Worm (Caenorhabditis elegans) whole organism, L2 larva: Measurements from ENCODE around the gene let-716.

ENCODE experiments used
- C34F6.9 ChIP-seq: fragments of 150-350 bp; optimal IDR thresholded peaks from 2 replicates; lab custom pipeline; 2014; ENCODE audit warnings: missing biosample characterization, missing genetic modification characterization
- F13H6.1 ChIP-seq: sonication (generic microtip); optimal IDR thresholded peaks from 2 replicates; lab custom pipeline; 2016; ENCODE audit warnings: missing genetic modification characterization, missing compliant biosample characterization
- R02D3.7 ChIP-seq: fragments of 150-350 bp; optimal IDR thresholded peaks from 2 replicates; lab custom pipeline; 2014; ENCODE audit warnings: missing biosample characterization, missing genetic modification characterization
- Y55F3AM.14 ChIP-seq: fragments of 200-800 bp; sonication (Bioruptor generic); optimal IDR thresholded peaks from 2 replicates; lab custom pipeline; 2018; ENCODE audit warnings: mild to moderate bottlenecking, missing genetic modification characterization, missing compliant biosample characterization
- ZK546.5 ChIP-seq: sonication (generic microtip); optimal IDR thresholded peaks from 2 replicates; lab custom pipeline; 2017; ENCODE audit warnings: missing biosample characterization, missing genetic modification characterization
- alr-1 ChIP-seq: fragments of 150-350 bp; optimal IDR thresholded peaks from 2 replicates; lab custom pipeline; 2014; ENCODE audit warnings: missing biosample characterization, missing genetic modification characterization
- aly-2 ChIP-seq: fragments of 150-350 bp; optimal IDR thresholded peaks from 2 replicates; lab custom pipeline; 2014; ENCODE audit warnings: missing biosample characterization, missing genetic modification characterization
- ama-1 ChIP-seq: fragments of 150-350 bp; optimal IDR thresholded peaks from 2 replicates; lab custom pipeline; 2018; ENCODE audit warnings: inconsistent platforms
- blmp-1 ChIP-seq: sonication (generic microtip); optimal IDR thresholded peaks from 2 replicates; lab custom pipeline; 2017; ENCODE audit warnings: missing genetic modification characterization, mild to moderate bottlenecking, missing compliant biosample characterization, antibody characterized with exemption, moderate library complexity; ENCODE audit not compliant: insufficient read depth
- ceh-16 ChIP-seq: fragments of 150-350 bp; optimal IDR thresholded peaks from 2 replicates; lab custom pipeline; 2014; ENCODE audit warnings: missing biosample characterization, missing genetic modification characterization
- ceh-82 ChIP-seq: fragments of 150-350 bp; optimal IDR thresholded peaks from 2 replicates; lab custom pipeline; 2014; ENCODE audit warnings: missing biosample characterization, missing genetic modification characterization
- crh-2 ChIP-seq: sonication (generic microtip); optimal IDR thresholded peaks from 2 replicates; lab custom pipeline; 2017; ENCODE audit warnings: missing biosample characterization, missing genetic modification characterization
- dmd-4 ChIP-seq: sonication (generic microtip); optimal IDR thresholded peaks from 2 replicates; lab custom pipeline; 2017; ENCODE audit warnings: missing biosample characterization, missing genetic modification characterization
- egl-27 ChIP-seq: sonication (generic microtip); optimal IDR thresholded peaks from 3 replicates; lab custom pipeline; 2017; ENCODE audit warnings: missing biosample characterization, missing genetic modification reagents, missing genetic modification characterization
- elt-1 ChIP-seq: fragments of 150-350 bp; optimal IDR thresholded peaks from 2 replicates; lab custom pipeline; 2014; ENCODE audit warnings: missing biosample characterization, missing genetic modification characterization
- elt-3 ChIP-seq: sonication (generic microtip); optimal IDR thresholded peaks from 2 replicates; lab custom pipeline; 2017; ENCODE audit warnings: missing biosample characterization, missing genetic modification characterization
- fos-1 ChIP-seq: fragments of 150-350 bp; optimal IDR thresholded peaks from 2 replicates; lab custom pipeline; 2014; ENCODE audit warnings: missing biosample characterization, missing genetic modification characterization
- gmeb-1 ChIP-seq: fragments of 150-350 bp; optimal IDR thresholded peaks from 2 replicates; lab custom pipeline; 2014; ENCODE audit warnings: missing biosample characterization, missing genetic modification characterization
- lin-11 ChIP-seq: fragments of 150-350 bp; sonication (generic microtip); optimal IDR thresholded peaks from 2 replicates; lab custom pipeline; 2014; ENCODE audit warnings: missing biosample characterization, missing genetic modification characterization, inconsistent platforms, mixed read lengths
- lin-13 ChIP-seq: fragments of 150-350 bp; optimal IDR thresholded peaks from 2 replicates; lab custom pipeline; 2014; ENCODE audit warnings: missing biosample characterization, missing genetic modification reagents, missing genetic modification characterization
- lin-39 ChIP-seq: fragments of 150-350 bp; optimal IDR thresholded peaks from 2 replicates; lab custom pipeline; 2014; ENCODE audit warnings: missing biosample characterization, missing genetic modification reagents, missing genetic modification characterization
- lsy-2 ChIP-seq, 2 experiments: fragments of 150-350 bp in 1 of 2; sonication (generic microtip) in 1 of 2; optimal IDR thresholded peaks; 2 replicates each; lab custom pipeline; 2014 to 2017; ENCODE audit warnings: missing biosample characterization in 2 of 2, missing genetic modification characterization in 2 of 2
- mab-5 ChIP-seq: fragments of 150-350 bp; optimal IDR thresholded peaks from 2 replicates; lab custom pipeline; 2014; ENCODE audit warnings: missing biosample characterization, missing genetic modification characterization
- mbf-1 ChIP-seq: sonication (generic microtip); optimal IDR thresholded peaks from 2 replicates; lab custom pipeline; 2017; ENCODE audit warnings: missing biosample characterization, missing genetic modification characterization
- mdl-1 ChIP-seq, 2 experiments: fragments of 150-350 bp in 1 of 2; sonication (generic microtip) in 1 of 2; optimal IDR thresholded peaks; 2 replicates each; lab custom pipeline; 2017; ENCODE audit warnings: missing biosample characterization in 2 of 2, missing genetic modification characterization in 2 of 2
- nhr-10 ChIP-seq: sonication (generic microtip); optimal IDR thresholded peaks from 2 replicates; lab custom pipeline; 2017; ENCODE audit warnings: missing biosample characterization, missing genetic modification characterization
- nhr-11 ChIP-seq: fragments of 150-350 bp; optimal IDR thresholded peaks from 2 replicates; lab custom pipeline; 2014; ENCODE audit warnings: missing biosample characterization, missing genetic modification characterization
- nhr-12 ChIP-seq: fragments of 150-350 bp; optimal IDR thresholded peaks from 2 replicates; lab custom pipeline; 2014; ENCODE audit warnings: missing biosample characterization, missing genetic modification characterization
- nhr-129 ChIP-seq: fragments of 150-350 bp; optimal IDR thresholded peaks from 2 replicates; lab custom pipeline; 2014; ENCODE audit warnings: missing biosample characterization, missing genetic modification characterization
- nhr-21 ChIP-seq: fragments of 150-350 bp; optimal IDR thresholded peaks from 2 replicates; lab custom pipeline; 2014; ENCODE audit warnings: missing biosample characterization, missing genetic modification characterization
- nhr-23 ChIP-seq: fragments of 150-350 bp; optimal IDR thresholded peaks from 2 replicates; lab custom pipeline; 2014; ENCODE audit warnings: missing biosample characterization, missing genetic modification reagents, missing genetic modification characterization
- nhr-237 ChIP-seq: fragments of 150-350 bp; optimal IDR thresholded peaks from 2 replicates; lab custom pipeline; 2014; ENCODE audit warnings: missing biosample characterization, missing genetic modification characterization
- nhr-25 ChIP-seq: fragments of 150-350 bp; sonication (generic microtip); optimal IDR thresholded peaks from 3 replicates; lab custom pipeline; 2014; ENCODE audit warnings: missing biosample characterization, missing genetic modification characterization
- nhr-6 ChIP-seq: fragments of 150-350 bp; optimal IDR thresholded peaks from 2 replicates; lab custom pipeline; 2014; ENCODE audit warnings: missing biosample characterization, missing genetic modification characterization
- nhr-77 ChIP-seq: fragments of 150-350 bp; optimal IDR thresholded peaks from 2 replicates; lab custom pipeline; 2014; ENCODE audit warnings: missing biosample characterization, missing genetic modification characterization
- peb-1 ChIP-seq: fragments of 150-350 bp; optimal IDR thresholded peaks from 2 replicates; lab custom pipeline; 2014; ENCODE audit warnings: missing biosample characterization, missing genetic modification characterization
- sem-4 ChIP-seq: fragments of 150-350 bp; optimal IDR thresholded peaks from 2 replicates; lab custom pipeline; 2014; ENCODE audit warnings: missing biosample characterization, missing genetic modification reagents, missing genetic modification characterization
- skn-1 ChIP-seq: sonication (generic microtip); optimal IDR thresholded peaks from 2 replicates; lab custom pipeline; 2017; ENCODE audit warnings: missing biosample characterization, missing genetic modification characterization
- sma-3 ChIP-seq: sonication (generic microtip); optimal IDR thresholded peaks from 2 replicates; lab custom pipeline; 2016; ENCODE audit warnings: missing genetic modification reagents, missing genetic modification characterization, missing compliant biosample characterization
- sma-9 ChIP-seq, 2 experiments: fragments of 150-350 bp in 1 of 2; sonication (generic microtip) in 1 of 2; optimal IDR thresholded peaks; 2 replicates each; lab custom pipeline; 2014 to 2016; ENCODE audit warnings: missing genetic modification characterization in 2 of 2, mild to moderate bottlenecking in 1 of 2, missing biosample characterization in 1 of 2, missing compliant biosample characterization in 1 of 2, missing genetic modification reagents in 1 of 2, moderate library complexity in 1 of 2
- snpc-4 ChIP-seq: fragments of 150-350 bp; optimal IDR thresholded peaks from 2 replicates; lab custom pipeline; 2014; ENCODE audit warnings: missing biosample characterization, missing genetic modification characterization
- unc-39 ChIP-seq: fragments of 150-350 bp; optimal IDR thresholded peaks from 2 replicates; lab custom pipeline; 2014; ENCODE audit warnings: missing biosample characterization, missing genetic modification characterization
- unc-55 ChIP-seq: fragments of 150-350 bp; sonication (generic microtip); optimal IDR thresholded peaks from 3 replicates; lab custom pipeline; 2014; ENCODE audit warnings: missing biosample characterization, missing genetic modification reagents, missing genetic modification characterization
- unc-62 ChIP-seq: fragments of 150-350 bp; optimal IDR thresholded peaks from 2 replicates; lab custom pipeline; 2014; ENCODE audit warnings: missing biosample characterization, missing genetic modification reagents, missing genetic modification characterization
- zag-1 ChIP-seq: fragments of 150-350 bp; optimal IDR thresholded peaks from 2 replicates; lab custom pipeline; 2014; ENCODE audit warnings: missing biosample characterization, missing genetic modification characterization
- ztf-1 ChIP-seq: fragments of 200-800 bp; sonication (Bioruptor generic); conservative IDR thresholded peaks from 2 replicates; pipeline ENCODE4 v1.3.6; 2022; ENCODE audit warnings: missing genetic modification characterization, missing compliant biosample characterization
- ztf-11 ChIP-seq: sonication (generic microtip); optimal IDR thresholded peaks from 2 replicates; lab custom pipeline; 2017; ENCODE audit warnings: missing biosample characterization, missing genetic modification characterization
- ztf-4 ChIP-seq: fragments of 150-350 bp; optimal IDR thresholded peaks from 2 replicates; lab custom pipeline; 2014; ENCODE audit warnings: missing biosample characterization, missing genetic modification characterization

Gene let-716

ce11 chrIII:6431766-6432228 is 48.4 kb downstream of the let-716 start, which contains the start of the genes mrps-17 and txdc-9:
TSS of gene mrps-17 (minus strand) at chrIII:6431798.
TSS of gene txdc-9 (plus strand) at chrIII:6432178.
- TF ChIP-seq fos-1 (tag; lab: Kevin White, UChicago) (peak; percentile 60), ceh-82 (tag; lab: Kevin White, UChicago) (no peak), lin-11 (tag; lab: Kevin White, UChicago) (peak; percentile 37), ztf-11 (tag; lab: Kevin White, UChicago) (no peak), sma-9 (GFP tag; optimal IDR thresholded peaks at IDR 0.05; lab: Kevin White, UChicago) (peak; percentile 75), sma-9 (tag; optimal IDR thresholded peaks at IDR 0.05; lab: Kevin White, UChicago) (no peak), ZK546.5 (tag; lab: Kevin White, UChicago) (no peak), nhr-11 (tag; lab: Kevin White, UChicago) (peak; percentile 6), aly-2 (no peak), nhr-6 (peak; percentile 58), egl-27 (tag; lab: Kevin White, UChicago) (peak; percentile 13), nhr-10 (tag; lab: Kevin White, UChicago) (no peak), unc-55 (GFP tag; lab: Kevin White, UChicago) (peak; percentile 97), ama-1 (no peak), dmd-4 (tag; lab: Kevin White, UChicago) (no peak), mab-5 (tag; lab: Kevin White, UChicago) (peak; percentile 64), ztf-1 (GFP tag; lab: Robert Waterston, UW) (no peak), mdl-1 (tag; optimal IDR thresholded peaks at IDR 0.05; lab: Kevin White, UChicago) (no peak), sem-4 (tag; lab: Kevin White, UChicago) (peak; percentile 83), Y55F3AM.14 (GFP tag; lab: Kevin White, UChicago) (no peak), nhr-129 (tag; lab: Kevin White, UChicago) (peak; percentile 74), ztf-4 (tag; lab: Kevin White, UChicago) (peak; percentile 38), unc-62 (no peak), elt-3 (no peak), ceh-16 (tag; lab: Kevin White, UChicago) (no peak), lin-13 (GFP tag; lab: Kevin White, UChicago) (no peak), unc-39 (no peak), skn-1 (tag; lab: Kevin White, UChicago) (no peak), elt-1 (tag; lab: Kevin White, UChicago) (no peak), lsy-2 (tag; optimal IDR thresholded peaks at IDR 0.05; lab: Kevin White, UChicago) (peak; percentile 67 to 90), zag-1 (tag; lab: Kevin White, UChicago) (peak; percentile 31), R02D3.7 (tag; lab: Kevin White, UChicago) (no peak), C34F6.9 (peak; percentile 97), sma-3 (GFP tag; lab: Kevin White, UChicago) (peak; percentile 65), nhr-77 (tag; lab: Kevin White, UChicago) (no peak), peb-1 (no peak), crh-2 (tag; lab: Kevin White, UChicago) (peak; percentile 89), lin-39 (tag; lab: Kevin White, UChicago) (no peak), mbf-1 (tag; lab: Kevin White, UChicago) (no peak), nhr-25 (no peak), gmeb-1 (tag; lab: Kevin White, UChicago) (peak; percentile 71), snpc-4 (tag; lab: Kevin White, UChicago) (no peak), alr-1 (tag; lab: Kevin White, UChicago) (peak; percentile 94), nhr-23 (tag; lab: Kevin White, UChicago) (no peak), nhr-21 (peak; percentile 47), F13H6.1 (tag; lab: Kevin White, UChicago) (peak; percentile 60), blmp-1 (tag; lab: Kevin White, UChicago) (no peak), nhr-12 (no peak), nhr-237 (tag; lab: Kevin White, UChicago) (no peak)
